Fruit fly (Drosophila melanogaster) whole organism, embryonic: ENCODE measurements around the gene Urm1.

Experiments used
- Aef1 ChIP-seq: fragments of 200-800 bp; sonication (Bioruptor generic); IDR thresholded peaks from 3 replicates; pipeline ENCODE4 v1.3.6; 2022; ENCODE audit warnings: missing biosample characterization, missing genetic modification characterization
- Antp ChIP-seq: fragments of 200-800 bp; sonication (Bioruptor generic); optimal IDR thresholded peaks from 3 replicates; lab custom pipeline; 2016; ENCODE audit warnings: missing biosample characterization, missing genetic modification characterization
- CG10431 ChIP-seq: fragments of 200-800 bp; sonication (Bioruptor generic); optimal IDR thresholded peaks from 3 replicates; lab custom pipeline; 2018; ENCODE audit warnings: missing biosample characterization, mild to moderate bottlenecking, missing genetic modification characterization
- CG10654 ChIP-seq: fragments of 200-800 bp; sonication (Bioruptor generic); optimal IDR thresholded peaks from 2 replicates; lab custom pipeline; 2016; ENCODE audit warnings: missing biosample characterization, missing genetic modification characterization
- CG10959 ChIP-seq: fragments of 200-800 bp; sonication (Bioruptor generic); IDR thresholded peaks from 2 replicates; pipeline ENCODE4 v1.3.6; 2022; ENCODE audit warnings: missing biosample characterization, missing genetic modification characterization
- CG10979 ChIP-seq: fragments of 200-800 bp; sonication (Bioruptor generic); optimal IDR thresholded peaks from 2 replicates; lab custom pipeline; 2018; ENCODE audit warnings: missing biosample characterization, mild to moderate bottlenecking, missing genetic modification characterization, moderate library complexity
- CG12942 ChIP-seq: fragments of 200-800 bp; sonication (Bioruptor generic); optimal IDR thresholded peaks from 3 replicates; lab custom pipeline; 2016; ENCODE audit warnings: missing biosample characterization, missing genetic modification characterization
- CG13287 ChIP-seq: fragments of 200-800 bp; sonication (Bioruptor generic); IDR thresholded peaks from 2 replicates; pipeline ENCODE4 v1.3.6; 2022; ENCODE audit warnings: missing biosample characterization, missing genetic modification characterization; ENCODE audit not compliant: partially characterized antibody
- CG15696 ChIP-seq: fragments of 200-800 bp; sonication (Bioruptor generic); optimal IDR thresholded peaks from 2 replicates; lab custom pipeline; 2019; ENCODE audit warnings: missing biosample characterization, mild to moderate bottlenecking, missing genetic modification characterization, moderate library complexity
- CG1603 ChIP-seq: fragments of 200-800 bp; sonication (Bioruptor generic); optimal IDR thresholded peaks from 2 replicates; lab custom pipeline; 2019; ENCODE audit warnings: missing biosample characterization, mild to moderate bottlenecking, missing genetic modification characterization, moderate library complexity
- CG17328 ChIP-seq: fragments of 200-800 bp; sonication (Bioruptor generic); IDR thresholded peaks from 2 replicates; pipeline ENCODE4 v1.3.6; 2022; ENCODE audit warnings: missing biosample characterization, missing genetic modification characterization
- CG1792 ChIP-seq: fragments of 200-800 bp; sonication (Bioruptor generic); optimal IDR thresholded peaks from 2 replicates; lab custom pipeline; 2016; ENCODE audit warnings: missing biosample characterization, missing genetic modification characterization
- CG18011 ChIP-seq: fragments of 200-800 bp; sonication (Bioruptor generic); optimal IDR thresholded peaks from 2 replicates; lab custom pipeline; 2017; ENCODE audit warnings: missing biosample characterization, missing genetic modification characterization, mild to moderate bottlenecking, moderate library complexity, missing genotype
- CG2199 ChIP-seq: fragments of 200-800 bp; sonication (Bioruptor generic); IDR thresholded peaks from 3 replicates; pipeline ENCODE4 v1.3.6; 2022; ENCODE audit warnings: missing biosample characterization, missing genetic modification characterization
- CG31441 ChIP-seq: fragments of 200-800 bp; sonication (Bioruptor generic); IDR thresholded peaks from 2 replicates; pipeline ENCODE4 v1.3.6; 2022; ENCODE audit warnings: missing biosample characterization, missing genetic modification characterization
- CG32767 ChIP-seq: fragments of 200-800 bp; sonication (Bioruptor generic); IDR thresholded peaks from 2 replicates; pipeline ENCODE4 v1.3.6; 2022; ENCODE audit warnings: missing biosample characterization, missing genetic modification characterization
- CG4820 ChIP-seq: fragments of 200-800 bp; sonication (Bioruptor generic); optimal IDR thresholded peaks from 3 replicates; lab custom pipeline; 2016; ENCODE audit warnings: missing biosample characterization, missing genetic modification characterization
- CG6175 ChIP-seq: fragments of 200-800 bp; sonication (Bioruptor generic); IDR thresholded peaks from 3 replicates; pipeline ENCODE4 v1.3.6; 2022; ENCODE audit warnings: missing biosample characterization, missing genetic modification characterization
- Camta ChIP-seq: fragments of 200-800 bp; sonication (Bioruptor generic); optimal IDR thresholded peaks from 2 replicates; lab custom pipeline; 2016; ENCODE audit warnings: missing biosample characterization, missing genetic modification characterization
- CoRest ChIP-seq: fragments of 200-800 bp; sonication (Bioruptor generic); optimal IDR thresholded peaks from 3 replicates; lab custom pipeline; 2018; ENCODE audit warnings: missing biosample characterization, mild to moderate bottlenecking, missing genetic modification characterization, moderate library complexity
- Dbx ChIP-seq: fragments of 200-800 bp; sonication (Bioruptor generic); IDR thresholded peaks from 3 replicates; pipeline ENCODE4 v1.3.6; 2022; ENCODE audit warnings: missing biosample characterization, missing genetic modification characterization
- Gsc ChIP-seq: fragments of 200-800 bp; sonication (Bioruptor generic); IDR thresholded peaks from 2 replicates; pipeline ENCODE4 v1.3.6; 2022; ENCODE audit warnings: missing biosample characterization, missing genetic modification characterization
- HLH4C ChIP-seq: fragments of 200-800 bp; sonication (Bioruptor generic); IDR thresholded peaks from 3 replicates; pipeline ENCODE4 v1.3.6; 2022; ENCODE audit warnings: missing biosample characterization, missing genetic modification characterization; ENCODE audit not compliant: partially characterized antibody
- Hey ChIP-seq: fragments of 200-800 bp; sonication (Bioruptor generic); optimal IDR thresholded peaks from 3 replicates; lab custom pipeline; 2018; ENCODE audit warnings: missing biosample characterization, mild to moderate bottlenecking, missing genetic modification characterization
- Hr3 ChIP-seq: fragments of 200-800 bp; sonication (Bioruptor generic); optimal IDR thresholded peaks from 3 replicates; lab custom pipeline; 2016; ENCODE audit warnings: missing biosample characterization, missing genetic modification characterization
- Hsf ChIP-seq: fragments of 200-800 bp; sonication (Bioruptor generic); optimal IDR thresholded peaks from 3 replicates; lab custom pipeline; 2016; ENCODE audit warnings: missing biosample characterization, missing genetic modification characterization
- MTF-1 ChIP-seq: fragments of 200-800 bp; sonication (Bioruptor generic); optimal IDR thresholded peaks from 2 replicates; lab custom pipeline; 2018; ENCODE audit warnings: missing biosample characterization, mild to moderate bottlenecking, missing genetic modification characterization, borderline replicate concordance
- NC2α ChIP-seq: fragments of 200-800 bp; sonication (Bioruptor generic); optimal IDR thresholded peaks from 2 replicates; lab custom pipeline; 2016; ENCODE audit warnings: missing biosample characterization, missing genetic modification characterization
- NC2β ChIP-seq: fragments of 200-800 bp; sonication (Bioruptor generic); optimal IDR thresholded peaks from 2 replicates; lab custom pipeline; 2016; ENCODE audit warnings: missing biosample characterization, missing genetic modification characterization
- NK7.1 ChIP-seq: fragments of 200-800 bp; sonication (Bioruptor generic); optimal IDR thresholded peaks from 3 replicates; lab custom pipeline; 2016; ENCODE audit warnings: missing biosample characterization, missing genetic modification characterization
- NfI ChIP-seq: fragments of 200-800 bp; sonication (Bioruptor generic); optimal IDR thresholded peaks from 3 replicates; lab custom pipeline; 2018; ENCODE audit warnings: missing biosample characterization, mild to moderate bottlenecking, missing genetic modification characterization, moderate library complexity
- Rfx ChIP-seq: fragments of 200-800 bp; sonication (Bioruptor generic); IDR thresholded peaks from 2 replicates; pipeline ENCODE4 v1.3.6; 2022; ENCODE audit warnings: missing biosample characterization, missing genetic modification characterization
- Sox102F ChIP-seq: fragments of 200-800 bp; sonication (Bioruptor generic); optimal IDR thresholded peaks from 2 replicates; lab custom pipeline; 2018; ENCODE audit warnings: missing biosample characterization, mild to moderate bottlenecking, missing genetic modification characterization, moderate library complexity
- Tbp ChIP-seq: fragments of >200 bp; optimal IDR thresholded peaks from 2 replicates; lab custom pipeline; 2018; ENCODE audit warnings: missing biosample characterization, missing genetic modification characterization
- Xbp1 ChIP-seq: fragments of 200-800 bp; sonication (Bioruptor generic); optimal IDR thresholded peaks from 3 replicates; lab custom pipeline; 2016; ENCODE audit warnings: missing biosample characterization, mild to moderate bottlenecking, missing genetic modification characterization
- al ChIP-seq: fragments of 200-800 bp; sonication (Bioruptor generic); IDR thresholded peaks from 2 replicates; pipeline ENCODE4 v1.3.6; 2022; ENCODE audit warnings: missing biosample characterization, missing genetic modification characterization
- bab2 ChIP-seq: fragments of 200-800 bp; sonication (Bioruptor generic); optimal IDR thresholded peaks from 2 replicates; lab custom pipeline; 2016; ENCODE audit warnings: missing biosample characterization, missing genetic modification characterization
- bigmax ChIP-seq: fragments of 200-800 bp; sonication (Bioruptor generic); optimal IDR thresholded peaks from 2 replicates; lab custom pipeline; 2018; ENCODE audit warnings: missing biosample characterization, mild to moderate bottlenecking, missing genetic modification characterization
- bsh ChIP-seq, 2 experiments: fragments of 200-800 bp; sonication (Bioruptor generic); optimal IDR thresholded peaks; 2 replicates each; lab custom pipeline; 2017 to 2018; ENCODE audit warnings: mild to moderate bottlenecking in 2 of 2, missing biosample characterization in 2 of 2, missing genetic modification characterization in 2 of 2, moderate library complexity in 1 of 2
- dmrt99B ChIP-seq: fragments of 200-800 bp; sonication (Bioruptor generic); optimal IDR thresholded peaks from 2 replicates; lab custom pipeline; 2018; ENCODE audit warnings: missing biosample characterization, mild to moderate bottlenecking, missing genetic modification characterization, moderate library complexity
- hkb ChIP-seq, 2 experiments: fragments of 200-800 bp in 1 of 2; fragments of >200 bp in 1 of 2; sonication (Bioruptor generic) in 1 of 2; IDR thresholded peaks in 1 of 2; optimal IDR thresholded peaks in 1 of 2; 2 replicates each; pipeline versions ENCODE4 v1.3.6 to Lab custom; 2017 to 2022; ENCODE audit warnings: missing biosample characterization in 1 of 2, missing genetic modification characterization in 1 of 2
- jing ChIP-seq: fragments of 200-800 bp; sonication (Bioruptor generic); optimal IDR thresholded peaks from 2 replicates; lab custom pipeline; 2018; ENCODE audit warnings: missing biosample characterization, mild to moderate bottlenecking, missing genetic modification characterization
- luna ChIP-seq: fragments of 200-800 bp; sonication (Bioruptor generic); optimal IDR thresholded peaks from 2 replicates; lab custom pipeline; 2016; ENCODE audit warnings: missing biosample characterization, missing genetic modification characterization
- mam ChIP-seq: fragments of 200-800 bp; sonication (Bioruptor generic); optimal IDR thresholded peaks from 3 replicates; lab custom pipeline; 2016; ENCODE audit warnings: missing biosample characterization, missing genetic modification characterization
- peb ChIP-seq: fragments of 200-800 bp; sonication (Bioruptor generic); IDR thresholded peaks from 2 replicates; pipeline ENCODE4 v1.3.6; 2022; ENCODE audit warnings: missing biosample characterization, missing genetic modification characterization
- ranshi ChIP-seq: fragments of 200-800 bp; sonication (Bioruptor generic); IDR thresholded peaks from 2 replicates; pipeline ENCODE4 v1.3.6; 2022; ENCODE audit warnings: missing biosample characterization, missing genetic modification characterization
- run ChIP-seq: fragments of 200-800 bp; sonication (Bioruptor generic); optimal IDR thresholded peaks from 3 replicates; lab custom pipeline; 2018; ENCODE audit warnings: missing biosample characterization, mild to moderate bottlenecking, missing genetic modification characterization
- slp2 ChIP-seq: fragments of 200-800 bp; sonication (Bioruptor generic); optimal IDR thresholded peaks from 2 replicates; lab custom pipeline; 2016; ENCODE audit warnings: missing biosample characterization, missing genetic modification characterization
- so ChIP-seq: fragments of 200-800 bp; sonication (Bioruptor generic); IDR thresholded peaks from 3 replicates; pipeline ENCODE4 v1.3.6; 2022; ENCODE audit warnings: missing biosample characterization, missing genetic modification characterization
- sqz ChIP-seq: fragments of 200-800 bp; sonication (Bioruptor generic); optimal IDR thresholded peaks from 3 replicates; lab custom pipeline; 2018; ENCODE audit warnings: missing biosample characterization, mild to moderate bottlenecking, missing genetic modification characterization

The Urm1 gene

DNA sequence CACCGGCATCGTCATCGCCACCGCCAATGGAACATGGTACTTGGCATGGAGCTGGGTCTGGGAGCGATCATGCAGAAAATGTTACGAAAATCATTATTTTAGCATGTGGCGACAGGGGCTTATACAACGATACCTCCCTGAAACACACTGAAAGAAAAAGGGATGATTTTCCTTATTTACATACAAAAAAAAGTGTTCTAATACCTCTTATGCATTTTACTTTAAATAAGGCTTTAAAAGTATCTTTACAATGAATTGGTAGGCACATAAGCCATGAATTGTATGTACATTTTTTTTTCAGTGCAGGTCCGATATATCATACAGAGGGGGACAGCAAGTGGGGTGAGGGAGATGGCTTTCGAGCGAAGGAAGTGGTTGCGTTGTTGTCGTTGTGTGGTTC lies 26.0 kb downstream of the Urm1 start (continued):
- TF ChIP-seq CG12942 (GFP tag; lab: Kevin White, UChicago) (no peak), CG1792 (GFP tag; lab: Kevin White, UChicago) (peak; percentile 15), HLH4C (GFP tag; lab: Robert Waterston, UW) (no peak), CG6175 (GFP tag; lab: Robert Waterston, UW) (peak; percentile 54; the same call in 1 of the 3 replicates), bigmax (GFP tag; lab: Kevin White, UChicago) (no peak), NC2β (GFP tag; lab: Kevin White, UChicago) (peak; percentile 13), so (peak; percentile 57; the same call in 2 of the 3 replicates), CG31441 (GFP tag; lab: Robert Waterston, UW) (peak; percentile 55; the same call in 1 of the 2 replicates), ranshi (GFP tag; lab: Robert Waterston, UW) (peak; percentile 46; the same call in 1 of the 2 replicates), Camta (GFP tag; lab: Kevin White, UChicago) (peak; percentile 26), CG18011 (GFP tag; lab: Kevin White, UChicago) (no peak), CG10979 (tag; lab: Kevin White, UChicago) (peak; percentile 63), slp2 (GFP tag; lab: Kevin White, UChicago) (no peak), CG10959 (0 out of 2 replicates have a peak, but pooled peaks have one; percentile 21), CG10431 (no peak), Rfx (GFP tag; lab: Robert Waterston, UW) (peak; percentile 54; the same call in 1 of the 2 replicates), run (tag; lab: Kevin White, UChicago) (no peak), peb (0 out of 2 replicates have a peak, but pooled peaks have one; percentile 28), sqz (GFP tag; lab: Kevin White, UChicago) (no peak), bsh (GFP tag; optimal IDR thresholded peaks at IDR 0.05; lab: Kevin White, UChicago) (peak in 1 of 2 experiments; percentile 68), NK7.1 (GFP tag; lab: Kevin White, UChicago) (no peak), CG2199 (GFP tag; lab: Robert Waterston, UW) (no peak), Hey (no peak), Hsf (GFP tag; lab: Kevin White, UChicago) (peak; percentile 34), NfI (GFP tag; lab: Kevin White, UChicago) (peak; percentile 13), luna (GFP tag; lab: Kevin White, UChicago) (no peak), CG17328 (GFP tag; lab: Robert Waterston, UW) (peak; percentile 54; the same call in 1 of the 2 replicates), Gsc (GFP tag; lab: Robert Waterston, UW) (no peak), Antp (peak; percentile 20), CG13287 (GFP tag; lab: Robert Waterston, UW) (no peak), Tbp (no peak), CG4820 (peak; percentile 44), MTF-1 (GFP tag; lab: Kevin White, UChicago) (no peak), Aef1 (GFP tag; lab: Robert Waterston, UW) (0 out of 3 replicates have a peak, but pooled peaks have one; percentile 19), CG15696 (peak; percentile 30), bab2 (peak; percentile 36), al (GFP tag; lab: Robert Waterston, UW) (0 out of 2 replicates have a peak, but pooled peaks have one; percentile 19), NC2α (GFP tag; lab: Kevin White, UChicago) (no peak), CG32767 (GFP tag; lab: Robert Waterston, UW) (no peak), Sox102F (GFP tag; lab: Kevin White, UChicago) (peak; percentile 69), hkb (optimal IDR thresholded peaks at IDR 0.05; lab: Kevin White, UChicago) (no peak), hkb (GFP tag; IDR thresholded peaks at IDR 0.05; lab: Robert Waterston, UW) (0 out of 2 replicates have a peak, but pooled peaks have one; percentile 24), CG10654 (peak; percentile 27), Hr3 (GFP tag; lab: Kevin White, UChicago) (peak; percentile 26), mam (GFP tag; lab: Kevin White, UChicago) (peak; percentile 40), jing (GFP tag; lab: Kevin White, UChicago) (peak; percentile 5), CG1603 (tag; lab: Kevin White, UChicago) (peak; percentile 56), Xbp1 (GFP tag; lab: Kevin White, UChicago) (peak; percentile 43), Dbx (0 out of 3 replicates have a peak, but pooled peaks have one; percentile 25), dmrt99B (tag; lab: Kevin White, UChicago) (peak; percentile 68), CoRest (tag; lab: Kevin White, UChicago) (peak; percentile 50)
